Worm (Caenorhabditis elegans): ENCODE results near the gene F42H10.6.

The F42H10.6 gene

ce11 chrIII:8503341-8503740 lies 23.1 kb upstream of the F42H10.6 start (continued):
- TF ChIP-seq lir-3 (tag; optimal IDR thresholded peaks at IDR 0.05; ENCODE audit: poor library complexity) (no peak), lin-35 (GFP tag; optimal IDR thresholded peaks at IDR 0.05) (no peak)

DNA sequence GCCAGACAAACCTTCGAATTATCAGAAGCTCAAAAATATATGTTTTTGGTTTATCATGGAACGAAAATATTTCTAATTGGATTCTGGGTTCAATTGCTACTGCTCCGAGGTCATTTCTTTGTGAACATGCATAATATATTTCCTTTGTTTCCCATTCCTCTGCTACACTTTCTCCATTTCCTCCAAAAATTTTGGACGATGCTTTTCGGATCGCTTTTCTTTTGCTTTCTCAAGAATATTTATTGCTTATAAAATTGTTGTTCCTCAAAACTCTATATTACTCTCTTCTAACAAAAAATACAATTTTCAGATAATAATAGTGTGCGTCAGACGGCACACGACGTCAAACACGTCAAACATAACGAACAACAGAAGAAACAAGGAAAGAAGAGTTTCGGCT lies 14.5 kb upstream of the F42H10.6 start, which contains the start of gene pac-1:
Gene pac-1, plus strand, starts transcription at position 301 of the 400 bp plus-strand sequence.
- TF ChIP-seq isw-1 (GFP tag; IDR thresholded peaks at IDR 0.05) (no peak), ceh-88 (GFP tag; IDR thresholded peaks at IDR 0.05) (no peak), snpc-4 (tag; optimal IDR thresholded peaks at IDR 0.05) (no peak), pax-3 (tag; optimal IDR thresholded peaks at IDR 0.05) (no peak), lin-13 (GFP tag; optimal IDR thresholded peaks at IDR 0.05) (no peak), C04F5.9 (tag; optimal IDR thresholded peaks at IDR 0.05) (no peak), fkh-8 (tag; optimal IDR thresholded peaks at IDR 0.05) (no peak), lsy-2 (tag; optimal IDR thresholded peaks at IDR 0.05) (no peak), sptf-1 (tag; optimal IDR thresholded peaks at IDR 0.05) (no peak), nhr-77 (tag; optimal IDR thresholded peaks at IDR 0.05) (no peak), rnt-1 (tag; optimal IDR thresholded peaks at IDR 0.05) (no peak), fos-1 (tag; optimal IDR thresholded peaks at IDR 0.05) (no peak), zag-1 (tag; optimal IDR thresholded peaks at IDR 0.05) (no peak), nhr-20 (tag; optimal IDR thresholded peaks at IDR 0.05) (no peak), dsc-1 (tag; optimal IDR thresholded peaks at IDR 0.05) (no peak), mdl-1 (tag; optimal IDR thresholded peaks at IDR 0.05) (no peak)

ce11 chrIII:8491945-8492344 lies 11.7 kb upstream of the F42H10.6 start:
- TF ChIP-seq F16B12.6 (tag; optimal IDR thresholded peaks at IDR 0.05): no peak
- no peak for TF ChIP-seq xbp-1 (tag; optimal IDR thresholded peaks at IDR 0.05)
- TF ChIP-seq C16A3.4 (tag; optimal IDR thresholded peaks at IDR 0.05): no peak
- no peak for TF ChIP-seq skn-1 (tag; optimal IDR thresholded peaks at IDR 0.05)
- TF ChIP-seq mep-1 (tag; optimal IDR thresholded peaks at IDR 0.05): no peak
- no peak for TF ChIP-seq nhr-85 (tag)
- no peak for TF ChIP-seq fkh-8 (tag; optimal IDR thresholded peaks at IDR 0.05)
- TF ChIP-seq sox-4 (tag; optimal IDR thresholded peaks at IDR 0.05): no peak
- no peak for TF ChIP-seq nhr-19 (GFP tag; conservative IDR thresholded peaks at IDR 0.05)
- no peak for TF ChIP-seq elt-3 (tag; optimal IDR thresholded peaks at IDR 0.05)
- no peak for TF ChIP-seq elt-2 (tag; optimal IDR thresholded peaks at IDR 0.05)
- TF ChIP-seq alr-1 (tag; optimal IDR thresholded peaks at IDR 0.05; ENCODE audit: borderline replicate concordance): no peak
- TF ChIP-seq nhr-71 (tag; optimal IDR thresholded peaks at IDR 0.05): no peak
- no peak for TF ChIP-seq zip-4 (GFP tag; optimal IDR thresholded peaks at IDR 0.05)
- no peak for TF ChIP-seq tlp-1 (tag; optimal IDR thresholded peaks at IDR 0.05)
- no peak for TF ChIP-seq aha-1 (tag; optimal IDR thresholded peaks at IDR 0.05)
- TF ChIP-seq nhr-90 (tag; optimal IDR thresholded peaks at IDR 0.05; ENCODE audit: poor library complexity): no peak
- no peak for TF ChIP-seq ama-1 (optimal IDR thresholded peaks at IDR 0.05)

ce11 chrIII:8490254-8490653 lies 10.0 kb upstream of the F42H10.6 start, which contains the start of the genes ess-2 and F42H10.2:
TSS of gene ess-2 (minus strand) at chrIII:8490352.
TSS of gene F42H10.2 (plus strand) at chrIII:8490620.
- peak in 2 of 3 experiments; percentile 19 to 46 for TF ChIP-seq ceh-82 (tag; optimal IDR thresholded peaks at IDR 0.05)
- no peak for TF ChIP-seq sptf-1 (tag; optimal IDR thresholded peaks at IDR 0.05)
- TF ChIP-seq hpl-2 (GFP tag; optimal IDR thresholded peaks at IDR 0.05): no peak
- no peak for TF ChIP-seq sox-4 (tag; optimal IDR thresholded peaks at IDR 0.05)
- no peak for TF ChIP-seq ztf-4 (tag; optimal IDR thresholded peaks at IDR 0.05)
- no peak for TF ChIP-seq ceh-63 (GFP tag; optimal IDR thresholded peaks at IDR 0.05)
- TF ChIP-seq C04F5.9 (tag; optimal IDR thresholded peaks at IDR 0.05): no peak
- no peak for TF ChIP-seq unc-86 (tag; optimal IDR thresholded peaks at IDR 0.05)
- no peak for TF ChIP-seq fkh-10 (GFP tag; optimal IDR thresholded peaks at IDR 0.05)
- TF ChIP-seq mep-1 (tag; optimal IDR thresholded peaks at IDR 0.05): peak; percentile 45
- no peak for TF ChIP-seq hlh-17 (GFP tag; optimal IDR thresholded peaks at IDR 0.05; ENCODE audit: borderline replicate concordance)
- TF ChIP-seq nhr-20 (tag; optimal IDR thresholded peaks at IDR 0.05): peak; percentile 39
- no peak for TF ChIP-seq tbx-2 (tag; optimal IDR thresholded peaks at IDR 0.05)
- no peak for TF ChIP-seq ces-1 (GFP tag; optimal IDR thresholded peaks at IDR 0.05)
- peak; percentile 49 for TF ChIP-seq lin-14 (GFP tag; optimal IDR thresholded peaks at IDR 0.05)
- no peak for TF ChIP-seq egl-13 (tag; optimal IDR thresholded peaks at IDR 0.05)
- TF ChIP-seq nhr-12 (tag; optimal IDR thresholded peaks at IDR 0.05): no peak
- peak; percentile 21; the same call in 1 of the 2 replicates for TF ChIP-seq isw-1 (GFP tag; IDR thresholded peaks at IDR 0.05)
- TF ChIP-seq dsc-1 (tag; optimal IDR thresholded peaks at IDR 0.05): peak; percentile 2
- TF ChIP-seq C16A3.4 (tag; optimal IDR thresholded peaks at IDR 0.05): peak; percentile 67
- TF ChIP-seq pqm-1 (tag; optimal IDR thresholded peaks at IDR 0.05): no peak
- no peak for TF ChIP-seq ets-5 (GFP tag; IDR thresholded peaks at IDR 0.05)
- TF ChIP-seq elt-2 (tag; optimal IDR thresholded peaks at IDR 0.05): no peak
- TF ChIP-seq tlp-1 (tag; optimal IDR thresholded peaks at IDR 0.05): no peak
- TF ChIP-seq nhr-77 (tag; optimal IDR thresholded peaks at IDR 0.05): no peak
